Worm (Caenorhabditis elegans): ENCODE measurements around the gene T14G12.12.

The T14G12.12 gene

ce11 chrX:3768717-3769116, 10.4 kb upstream of the T14G12.12 start, which contains the start of gene F47B7.5:
TSS of gene F47B7.5 (minus strand) at chrX:3768817.
- TF ChIP-seq ceh-48 (tag; optimal IDR thresholded peaks at IDR 0.05), result no peak
- TF ChIP-seq hlh-8 (tag; optimal IDR thresholded peaks at IDR 0.05), result no peak
- TF ChIP-seq eyg-1 (tag; optimal IDR thresholded peaks at IDR 0.05), result no peak
- no peak for TF ChIP-seq elt-2 (tag; optimal IDR thresholded peaks at IDR 0.05)
- no peak for TF ChIP-seq ceh-19 (GFP tag; optimal IDR thresholded peaks at IDR 0.05)
- TF ChIP-seq ceh-2 (tag; optimal IDR thresholded peaks at IDR 0.05), result no peak
- TF ChIP-seq tbx-2 (tag; optimal IDR thresholded peaks at IDR 0.05), result no peak
- no peak for TF ChIP-seq sox-2 (GFP tag; IDR thresholded peaks at IDR 0.05)
- TF ChIP-seq ceh-14 (tag; optimal IDR thresholded peaks at IDR 0.05), result no peak
- no peak for TF ChIP-seq syd-9 (tag; optimal IDR thresholded peaks at IDR 0.05)
- no peak for TF ChIP-seq fkh-10 (GFP tag; optimal IDR thresholded peaks at IDR 0.05)
- no peak for TF ChIP-seq ceh-6 (GFP tag; optimal IDR thresholded peaks at IDR 0.05)
- no peak for TF ChIP-seq ets-4 (tag; optimal IDR thresholded peaks at IDR 0.05)
- no peak for TF ChIP-seq ceh-22 (tag; optimal IDR thresholded peaks at IDR 0.05)

DNA sequence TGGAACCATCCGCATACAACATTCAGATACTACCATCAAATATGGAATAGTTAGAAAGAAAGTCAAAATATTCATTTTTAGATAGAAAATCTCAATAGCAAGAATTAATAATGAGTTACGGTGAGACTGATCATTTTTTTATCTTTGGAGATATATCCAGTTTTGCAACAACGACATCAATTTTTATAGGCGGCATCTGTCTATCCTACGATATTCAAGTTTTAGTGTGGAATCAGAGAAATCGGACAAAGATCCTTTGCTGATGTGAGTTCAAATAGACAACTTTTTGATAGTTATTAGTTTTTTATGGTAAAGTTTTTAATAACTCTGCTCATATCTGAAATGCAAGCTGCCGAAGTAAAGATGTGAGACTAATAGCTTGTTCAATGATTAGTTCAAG, 8.3 kb upstream of the T14G12.12 start, which contains the start of gene F47B7.4:
Gene F47B7.4 (minus strand): TSS at position 101 of the 400 bp plus-strand sequence.
- no peak for TF ChIP-seq pag-3 (tag; optimal IDR thresholded peaks at IDR 0.05; ENCODE audit: borderline replicate concordance)

DNA sequence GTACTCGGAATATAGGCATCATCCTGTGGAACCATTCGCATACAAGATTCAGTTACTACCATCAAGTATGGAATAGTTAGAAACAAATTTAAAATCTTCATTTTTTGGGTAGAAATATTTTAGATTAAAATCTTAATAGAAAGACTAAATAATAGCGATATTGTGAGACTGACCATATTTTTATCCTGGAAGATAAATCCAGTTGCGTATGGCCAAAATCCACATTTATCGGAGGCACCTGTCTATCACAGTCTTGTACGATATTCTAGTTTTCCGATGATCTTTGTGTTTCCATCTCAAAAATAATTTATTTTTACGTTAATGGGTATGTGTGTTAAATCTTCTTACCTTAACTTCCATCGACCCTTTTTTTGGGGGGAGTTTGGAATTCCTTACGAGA, 6.0 kb upstream of the T14G12.12 start, which contains the start of gene F47B7.3:
Gene F47B7.3 (minus strand): TSS at position 101 of the 400 bp plus-strand sequence.
- no peak for TF ChIP-seq F13H6.1 (tag; optimal IDR thresholded peaks at IDR 0.05)
- no peak for TF ChIP-seq dmd-4 (tag; optimal IDR thresholded peaks at IDR 0.05; ENCODE audit: borderline replicate concordance)

ce11 chrX:3762410-3762809, 4.1 kb upstream of the T14G12.12 start, which contains the start of gene T14G12.11:
TSS of gene T14G12.11 (minus strand) at chrX:3762547.
- TF ChIP-seq che-1 (tag; optimal IDR thresholded peaks at IDR 0.05), result no peak
- TF ChIP-seq ceh-30 (tag; optimal IDR thresholded peaks at IDR 0.05), result no peak
- no peak for TF ChIP-seq nhr-232 (tag; optimal IDR thresholded peaks at IDR 0.05)
- no peak for TF ChIP-seq pat-9 (tag; optimal IDR thresholded peaks at IDR 0.05)
- no peak for TF ChIP-seq pqm-1 (tag; optimal IDR thresholded peaks at IDR 0.05)

- TF ChIP-seq ceh-14 (tag; optimal IDR thresholded peaks at IDR 0.05), result no peak
- no peak for TF ChIP-seq pha-2 (tag; optimal IDR thresholded peaks at IDR 0.05)
- TF ChIP-seq C38D4.7 (GFP tag; optimal IDR thresholded peaks at IDR 0.05), result no peak
- no peak for TF ChIP-seq hlh-15 (tag; optimal IDR thresholded peaks at IDR 0.05)
- no peak for TF ChIP-seq mec-3 (tag; optimal IDR thresholded peaks at IDR 0.05; ENCODE audit: borderline replicate concordance)
- no peak for TF ChIP-seq Y22D7AL.16 (tag; optimal IDR thresholded peaks at IDR 0.05)
These were observed 1.5 kb upstream of the T14G12.12 start for ce11 chrX:3759820-3760219.

DNA sequence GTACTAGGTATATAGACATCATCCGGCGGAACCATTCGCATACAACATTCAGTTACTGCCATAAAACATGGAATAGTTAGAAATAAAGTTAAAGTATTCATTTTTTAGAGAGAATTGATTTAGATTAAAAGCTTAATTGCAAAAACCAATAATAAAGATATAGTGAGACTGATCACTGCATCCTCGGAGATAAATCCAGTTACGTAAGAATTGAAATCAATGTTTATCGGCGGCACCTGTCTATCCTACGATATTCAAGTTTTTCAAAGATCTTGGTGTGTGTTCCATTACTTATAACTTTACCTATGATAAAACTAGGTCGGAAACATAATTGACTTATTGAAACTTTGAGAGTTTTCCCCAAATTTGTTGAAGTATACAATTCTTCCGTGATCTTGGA, 1.0 kb upstream of the T14G12.12 start, which contains the start of gene T14G12.6:
Gene T14G12.6 (minus strand): TSS at position 101 of the 400 bp plus-strand sequence.
- TF ChIP-seq C08G9.2 (tag; optimal IDR thresholded peaks at IDR 0.05) (no peak), zip-5 (tag; optimal IDR thresholded peaks at IDR 0.05) (no peak), elt-4 (tag; optimal IDR thresholded peaks at IDR 0.05) (no peak), pqm-1 (tag; optimal IDR thresholded peaks at IDR 0.05) (no peak), eyg-1 (tag; optimal IDR thresholded peaks at IDR 0.05) (no peak), gmeb-2 (tag; optimal IDR thresholded peaks at IDR 0.05) (no peak), ets-4 (tag; optimal IDR thresholded peaks at IDR 0.05) (no peak)

- no peak for TF ChIP-seq ceh-34 (tag; optimal IDR thresholded peaks at IDR 0.05)
- no peak for TF ChIP-seq zip-5 (tag; optimal IDR thresholded peaks at IDR 0.05)
- TF ChIP-seq unc-42 (tag; optimal IDR thresholded peaks at IDR 0.05), result no peak
- TF ChIP-seq ceh-19 (GFP tag; optimal IDR thresholded peaks at IDR 0.05), result no peak
- TF ChIP-seq ztf-16 (tag; optimal IDR thresholded peaks at IDR 0.05), result no peak
- TF ChIP-seq lim-6 (tag; optimal IDR thresholded peaks at IDR 0.05), result no peak
- TF ChIP-seq tbx-2 (tag; optimal IDR thresholded peaks at IDR 0.05), result no peak
- no peak for TF ChIP-seq hlh-8 (tag; optimal IDR thresholded peaks at IDR 0.05)
- TF ChIP-seq sox-2 (GFP tag; IDR thresholded peaks at IDR 0.05), result no peak
- TF ChIP-seq pros-1 (tag; optimal IDR thresholded peaks at IDR 0.05), result no peak
- TF ChIP-seq dve-1 (tag; optimal IDR thresholded peaks at IDR 0.05), result no peak
- TF ChIP-seq sox-4 (tag; optimal IDR thresholded peaks at IDR 0.05), result no peak
- TF ChIP-seq mec-3 (tag; optimal IDR thresholded peaks at IDR 0.05; ENCODE audit: borderline replicate concordance), result no peak
- TF ChIP-seq odd-2 (tag; optimal IDR thresholded peaks at IDR 0.05), result no peak
- TF ChIP-seq elt-4 (tag; optimal IDR thresholded peaks at IDR 0.05), result no peak
- no peak for TF ChIP-seq ceh-30 (tag; optimal IDR thresholded peaks at IDR 0.05)
- TF ChIP-seq K09A11.1 (tag; optimal IDR thresholded peaks at IDR 0.05; ENCODE audit: insufficient read depth), result no peak
- no peak for TF ChIP-seq ceh-45 (GFP tag; IDR thresholded peaks at IDR 0.05)
These were observed 2.1 kb downstream of the T14G12.12 start for ce11 chrX:3756238-3756637.
